Fruit fly (Drosophila melanogaster) whole organism, pupa: Measurements from ENCODE around the gene Lsp2.

ENCODE experiments used
- CG10348 ChIP-seq: fragments of 200-800 bp; sonication (Bioruptor generic); IDR thresholded peaks from 2 replicates; pipeline ENCODE4 v1.3.6; 2022; ENCODE audit warnings: missing biosample characterization, missing genetic modification characterization
- CG12605 ChIP-seq: fragments of 200-800 bp; sonication (Bioruptor generic); IDR thresholded peaks from 2 replicates; pipeline ENCODE4 v1.3.6; 2022; ENCODE audit warnings: missing biosample characterization, missing genetic modification characterization
- CG13204 ChIP-seq: fragments of 200-800 bp; sonication (Bioruptor generic); optimal IDR thresholded peaks from 2 replicates; lab custom pipeline; 2018; ENCODE audit warnings: missing biosample characterization, mild to moderate bottlenecking, missing genetic modification characterization, moderate library complexity
- CG14655 ChIP-seq: fragments of 200-800 bp; sonication (Bioruptor generic); optimal IDR thresholded peaks from 3 replicates; lab custom pipeline; 2017; ENCODE audit warnings: mild to moderate bottlenecking, missing biosample characterization, missing genetic modification reagents, missing genetic modification characterization
- CG15710 ChIP-seq: fragments of 200-800 bp; sonication (Bioruptor generic); optimal IDR thresholded peaks from 2 replicates; lab custom pipeline; 2018; ENCODE audit warnings: missing biosample characterization, mild to moderate bottlenecking, missing genetic modification characterization, moderate library complexity
- CG17806 ChIP-seq: fragments of 200-800 bp; sonication (Bioruptor generic); optimal IDR thresholded peaks from 2 replicates; lab custom pipeline; 2018; ENCODE audit warnings: missing biosample characterization, mild to moderate bottlenecking, missing genetic modification characterization, moderate library complexity
- CG32121 ChIP-seq: fragments of 200-800 bp; sonication (Bioruptor generic); IDR thresholded peaks from 2 replicates; pipeline ENCODE4 v1.3.6; 2022; ENCODE audit warnings: missing biosample characterization, missing genetic modification characterization
- CG34367 ChIP-seq: fragments of 200-800 bp; sonication (Bioruptor generic); optimal IDR thresholded peaks from 2 replicates; lab custom pipeline; 2018; ENCODE audit warnings: missing biosample characterization, mild to moderate bottlenecking, missing genetic modification characterization
- CG4496 ChIP-seq: fragments of 200-800 bp; sonication (Bioruptor generic); IDR thresholded peaks from 3 replicates; pipeline ENCODE4 v1.3.6; 2022; ENCODE audit warnings: missing biosample characterization, missing genetic modification characterization
- CG8159 ChIP-seq: fragments of 200-800 bp; sonication (Bioruptor generic); optimal IDR thresholded peaks from 3 replicates; lab custom pipeline; 2018; ENCODE audit warnings: missing biosample characterization, mild to moderate bottlenecking, missing genetic modification characterization, moderate library complexity
- CG8301 ChIP-seq: fragments of 200-800 bp; sonication (Bioruptor generic); optimal IDR thresholded peaks from 2 replicates; lab custom pipeline; 2018; ENCODE audit warnings: missing biosample characterization, mild to moderate bottlenecking, missing genetic modification characterization
- CG9948 ChIP-seq: fragments of 200-800 bp; sonication (Bioruptor generic); optimal IDR thresholded peaks from 2 replicates; lab custom pipeline; 2018; ENCODE audit warnings: missing biosample characterization, mild to moderate bottlenecking, missing genetic modification characterization, moderate library complexity
- D1 ChIP-seq: fragments of 200-800 bp; sonication (Bioruptor generic); optimal IDR thresholded peaks from 2 replicates; lab custom pipeline; 2018; ENCODE audit warnings: missing biosample characterization, mild to moderate bottlenecking, missing genetic modification characterization, moderate library complexity
- EcR ChIP-seq: fragments of 200-800 bp; sonication (Bioruptor generic); optimal IDR thresholded peaks from 3 replicates; lab custom pipeline; 2019; ENCODE audit warnings: missing biosample characterization, missing genetic modification characterization, mild to moderate bottlenecking, moderate library complexity, missing genetic modification reagents
- Ets98B ChIP-seq: fragments of 200-800 bp; sonication (Bioruptor generic); IDR thresholded peaks from 2 replicates; pipeline ENCODE4 v1.3.6; 2022; ENCODE audit warnings: missing biosample characterization, missing genetic modification characterization
- Pif1A ChIP-seq: fragments of 200-800 bp; sonication (Bioruptor generic); optimal IDR thresholded peaks from 3 replicates; lab custom pipeline; 2016; ENCODE audit warnings: missing biosample characterization, missing genetic modification characterization
- Pif1B ChIP-seq: fragments of 200-800 bp; sonication (Bioruptor generic); optimal IDR thresholded peaks from 3 replicates; lab custom pipeline; 2016; ENCODE audit warnings: missing biosample characterization, missing genetic modification characterization
- Snoo ChIP-seq: fragments of 200-800 bp; sonication (Bioruptor generic); optimal IDR thresholded peaks from 3 replicates; lab custom pipeline; 2017; ENCODE audit warnings: missing biosample characterization, mild to moderate bottlenecking, missing genetic modification characterization, inconsistent platforms
- fd96Ca ChIP-seq: fragments of 200-800 bp; sonication (Bioruptor generic); IDR thresholded peaks from 3 replicates; pipeline ENCODE4 v1.3.6; 2022; ENCODE audit warnings: missing biosample characterization, missing genetic modification characterization
- gl ChIP-seq: fragments of 200-800 bp; sonication (Bioruptor generic); optimal IDR thresholded peaks from 2 replicates; lab custom pipeline; 2018; ENCODE audit warnings: missing biosample characterization, mild to moderate bottlenecking, missing genetic modification characterization
- rn ChIP-seq: fragments of 200-800 bp; sonication (Bioruptor generic); IDR thresholded peaks from 2 replicates; pipeline ENCODE4 v1.3.6; 2022; ENCODE audit warnings: missing biosample characterization, missing genetic modification characterization

The Lsp2 gene

DNA sequence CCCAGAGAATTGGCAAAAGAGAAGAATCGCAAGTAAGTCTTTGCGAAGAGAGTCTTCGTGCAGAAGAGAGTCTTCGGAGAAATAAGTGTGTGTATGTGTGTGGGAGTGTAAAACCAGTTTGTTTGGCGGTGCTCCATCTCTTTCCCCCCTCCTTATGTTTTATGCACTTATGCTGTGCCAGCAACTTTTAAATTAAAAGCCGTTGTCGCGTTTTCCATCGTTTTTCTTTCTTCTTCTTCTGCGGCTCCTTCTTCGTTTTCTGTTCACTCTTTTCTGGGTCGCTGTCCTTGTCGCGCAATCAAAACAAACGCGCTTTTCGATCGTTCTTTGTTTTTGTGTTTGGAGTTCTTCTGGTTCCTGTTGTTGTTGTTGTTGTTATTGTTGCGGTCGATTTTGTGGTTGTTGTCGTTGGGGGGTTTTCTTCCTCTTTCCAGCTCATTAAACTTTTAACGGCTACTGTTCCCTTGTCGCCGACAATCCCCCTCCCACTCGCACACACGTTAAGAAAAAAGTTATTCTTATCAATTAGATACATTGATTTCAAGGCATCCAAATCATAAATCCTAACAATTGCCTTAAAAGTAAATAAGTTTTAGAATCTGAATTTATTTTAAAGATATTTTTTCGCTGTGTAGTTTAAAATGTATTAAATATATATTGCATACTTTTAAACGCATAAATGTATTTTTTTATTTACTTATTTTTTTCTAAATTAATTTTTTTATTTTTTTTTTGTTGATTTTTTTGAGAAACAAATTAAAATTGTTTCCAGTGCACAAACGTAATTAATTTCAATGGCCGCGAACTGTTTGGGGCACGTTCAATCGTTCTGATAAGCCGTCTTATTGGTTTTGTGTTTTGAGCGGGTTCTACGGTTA is 17.9 kb upstream of the Lsp2 start:
- TF ChIP-seq CG10348 (GFP tag; lab: Robert Waterston, UW): no peak
- no peak for TF ChIP-seq fd96Ca (GFP tag; lab: Robert Waterston, UW)
- peak; percentile 65 for TF ChIP-seq CG8301 (tag; lab: Kevin White, UChicago)
- TF ChIP-seq CG15710: peak; percentile 86
- TF ChIP-seq CG34367: peak; percentile 77
- no peak; the same call in 1 of the 2 replicates for TF ChIP-seq Ets98B (GFP tag; lab: Robert Waterston, UW)
- peak; percentile 85 for TF ChIP-seq Snoo (tag; lab: Kevin White, UChicago)
- peak; percentile 61 for TF ChIP-seq Pif1A (GFP tag; lab: Kevin White, UChicago)
- no peak for TF ChIP-seq CG32121 (GFP tag; lab: Robert Waterston, UW)
- peak; percentile 84 for TF ChIP-seq CG17806 (tag; lab: Kevin White, UChicago)
- TF ChIP-seq rn (GFP tag; lab: Robert Waterston, UW): peak; percentile 60; the same call in 1 of the 2 replicates
- TF ChIP-seq CG9948: peak; percentile 91
- TF ChIP-seq Pif1B (GFP tag; lab: Kevin White, UChicago): peak; percentile 64
- TF ChIP-seq CG14655 (GFP tag; lab: Kevin White, UChicago): peak; percentile 81
- TF ChIP-seq CG13204 (GFP tag; lab: Kevin White, UChicago): peak; percentile 36
- no peak for TF ChIP-seq CG4496 (GFP tag; lab: Robert Waterston, UW)
- peak; percentile 92 for TF ChIP-seq D1 (tag; lab: Kevin White, UChicago)
- TF ChIP-seq CG12605: peak; percentile 44; the same call in 1 of the 2 replicates
- no peak for TF ChIP-seq gl (tag; lab: Kevin White, UChicago)
- peak; percentile 96 for TF ChIP-seq EcR (GFP tag; lab: Kevin White, UChicago)
- peak; percentile 90 for TF ChIP-seq CG8159

DNA sequence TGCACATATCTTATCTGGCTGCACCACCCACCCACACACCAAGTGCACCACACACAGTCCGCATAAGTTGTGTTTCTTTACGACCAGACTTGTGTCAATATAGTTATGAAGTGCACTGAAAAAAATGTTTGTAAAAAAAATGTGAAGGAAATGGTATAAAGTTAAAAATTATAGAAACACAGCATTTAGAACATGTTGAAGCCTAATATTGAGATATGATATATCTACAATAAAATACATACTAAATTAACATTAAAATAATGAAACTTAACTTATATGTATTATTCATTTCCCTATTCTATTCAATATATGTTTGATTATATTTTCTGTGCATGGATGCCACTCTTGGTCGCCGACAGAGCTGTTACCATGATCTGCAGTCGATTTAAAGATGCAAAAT is 16.2 kb upstream of the Lsp2 start:
- TF ChIP-seq CG8301 (tag; lab: Kevin White, UChicago) (peak; percentile 38), Ets98B (GFP tag; lab: Robert Waterston, UW) (no peak), CG17806 (tag; lab: Kevin White, UChicago) (peak; percentile 47), CG14655 (GFP tag; lab: Kevin White, UChicago) (peak; percentile 59), CG8159 (peak; percentile 73), CG13204 (GFP tag; lab: Kevin White, UChicago) (no peak), CG9948 (peak; percentile 55), CG15710 (peak; percentile 39)

dm6 chr3L:12113589-12113988 is 15.6 kb upstream of the Lsp2 start:
- TF ChIP-seq CG8159: peak; percentile 57
- peak; percentile 56 for TF ChIP-seq CG17806 (tag; lab: Kevin White, UChicago)
- no peak for TF ChIP-seq CG8301 (tag; lab: Kevin White, UChicago)
- peak; percentile 54 for TF ChIP-seq CG9948
- TF ChIP-seq CG15710: peak; percentile 44
- TF ChIP-seq CG34367: peak; percentile 51

DNA sequence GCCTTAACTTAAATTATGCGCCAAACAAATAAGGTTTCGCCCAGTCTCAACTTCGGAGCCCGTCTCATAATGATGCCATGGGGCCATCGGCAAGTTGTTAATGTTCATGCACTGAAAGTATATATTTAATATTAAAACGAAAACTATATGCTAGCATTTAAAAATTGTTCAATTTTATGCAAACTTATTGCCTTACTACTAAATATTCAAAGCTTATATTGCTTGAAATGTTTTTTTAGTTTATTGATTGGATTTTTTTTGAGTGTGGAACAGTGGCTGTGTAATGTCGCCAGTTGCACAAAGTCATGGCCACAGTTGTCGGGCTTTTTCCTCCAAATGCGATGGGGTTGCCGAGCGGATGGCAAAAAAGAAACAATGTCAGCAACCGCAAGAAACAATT is 15.0 kb upstream of the Lsp2 start:
- peak; percentile 82 for TF ChIP-seq CG4496 (GFP tag; lab: Robert Waterston, UW)
- TF ChIP-seq CG10348 (GFP tag; lab: Robert Waterston, UW): no peak
- TF ChIP-seq CG9948: peak; percentile 79
- TF ChIP-seq Pif1A (GFP tag; lab: Kevin White, UChicago): peak; percentile 88
- TF ChIP-seq Pif1B (GFP tag; lab: Kevin White, UChicago): peak; percentile 88
- TF ChIP-seq CG14655 (GFP tag; lab: Kevin White, UChicago): peak; percentile 83
- peak; percentile 84 for TF ChIP-seq CG12605
- peak; percentile 85 for TF ChIP-seq Ets98B (GFP tag; lab: Robert Waterston, UW)
- TF ChIP-seq gl (tag; lab: Kevin White, UChicago): peak; percentile 63
- TF ChIP-seq CG13204 (GFP tag; lab: Kevin White, UChicago): no peak
- peak; percentile 80 for TF ChIP-seq CG8301 (tag; lab: Kevin White, UChicago)
- TF ChIP-seq EcR (GFP tag; lab: Kevin White, UChicago): peak; percentile 74
- TF ChIP-seq D1 (tag; lab: Kevin White, UChicago): peak; percentile 70
- peak; percentile 92 for TF ChIP-seq CG8159
- TF ChIP-seq Snoo (tag; lab: Kevin White, UChicago): peak; percentile 76
- peak; percentile 83 for TF ChIP-seq CG15710
- peak; percentile 67 for TF ChIP-seq CG34367
- TF ChIP-seq rn (GFP tag; lab: Robert Waterston, UW): peak; percentile 76
- peak; percentile 74 for TF ChIP-seq CG32121 (GFP tag; lab: Robert Waterston, UW)
- TF ChIP-seq CG17806 (tag; lab: Kevin White, UChicago): peak; percentile 90
- peak; percentile 69; the same call in 2 of the 3 replicates for TF ChIP-seq fd96Ca (GFP tag; lab: Robert Waterston, UW)

dm6 chr3L:12115103-12115502 is 14.1 kb upstream of the Lsp2 start:
- TF ChIP-seq Ets98B (GFP tag; lab: Robert Waterston, UW): peak; percentile 65
- peak; percentile 91 for TF ChIP-seq Pif1B (GFP tag; lab: Kevin White, UChicago)
- TF ChIP-seq gl (tag; lab: Kevin White, UChicago): peak; percentile 83
- TF ChIP-seq CG4496 (GFP tag; lab: Robert Waterston, UW): peak; percentile 83
- peak; percentile 87 for TF ChIP-seq Snoo (tag; lab: Kevin White, UChicago)
- peak; percentile 91 for TF ChIP-seq CG17806 (tag; lab: Kevin White, UChicago)
- peak; percentile 89 for TF ChIP-seq Pif1A (GFP tag; lab: Kevin White, UChicago)
- TF ChIP-seq CG10348 (GFP tag; lab: Robert Waterston, UW): no peak
- TF ChIP-seq CG32121 (GFP tag; lab: Robert Waterston, UW): no peak
- TF ChIP-seq D1 (tag; lab: Kevin White, UChicago): peak; percentile 62
- TF ChIP-seq CG15710: peak; percentile 87
- TF ChIP-seq CG9948: peak; percentile 87
- peak; percentile 74 for TF ChIP-seq CG12605
- peak; percentile 82; the same call in 2 of the 3 replicates for TF ChIP-seq fd96Ca (GFP tag; lab: Robert Waterston, UW)
- TF ChIP-seq CG14655 (GFP tag; lab: Kevin White, UChicago): peak; percentile 93
- peak; percentile 88 for TF ChIP-seq CG34367
- peak; percentile 5; the same call in 1 of the 2 replicates for TF ChIP-seq rn (GFP tag; lab: Robert Waterston, UW)
- TF ChIP-seq EcR (GFP tag; lab: Kevin White, UChicago): no peak
- TF ChIP-seq CG8301 (tag; lab: Kevin White, UChicago): peak; percentile 92
- peak; percentile 86 for TF ChIP-seq CG8159
- no peak for TF ChIP-seq CG13204 (GFP tag; lab: Kevin White, UChicago)
